Worm (Caenorhabditis elegans) whole organism, L3 larva: Measurements from ENCODE around the gene K07E3.4.

Source experiments
- ceh-82 ChIP-seq: fragments of 150-350 bp; optimal IDR thresholded peaks from 2 replicates; lab custom pipeline; 2014; ENCODE audit warnings: missing biosample characterization, missing genetic modification characterization
- lin-39 ChIP-seq: fragments of 150-350 bp; optimal IDR thresholded peaks from 2 replicates; lab custom pipeline; 2018; ENCODE audit warnings: missing biosample characterization, missing genetic modification reagents, missing genetic modification characterization
- nfya-1 ChIP-seq: sonication (generic microtip); optimal IDR thresholded peaks from 2 replicates; lab custom pipeline; 2017; ENCODE audit warnings: missing genetic modification characterization, mild to moderate bottlenecking, missing compliant biosample characterization, antibody characterized with exemption, moderate library complexity; ENCODE audit not compliant: insufficient read depth
- nhr-28 ChIP-seq: fragments of 150-350 bp; optimal IDR thresholded peaks from 2 replicates; lab custom pipeline; 2014; ENCODE audit warnings: missing biosample characterization, missing genetic modification characterization
- skn-1 ChIP-seq: fragments of 150-350 bp; optimal IDR thresholded peaks from 2 replicates; lab custom pipeline; 2014; ENCODE audit warnings: missing biosample characterization, missing genetic modification characterization
- tbx-2 ChIP-seq: sonication (generic microtip); optimal IDR thresholded peaks from 2 replicates; lab custom pipeline; 2016; ENCODE audit warnings: mild to moderate bottlenecking, missing genetic modification characterization, missing compliant biosample characterization
- unc-62 ChIP-seq: fragments of 150-350 bp; sonication (generic microtip); optimal IDR thresholded peaks from 4 replicates; lab custom pipeline; 2014; ENCODE audit warnings: missing biosample characterization, missing genetic modification reagents, missing genetic modification characterization
- ztf-11 ChIP-seq: fragments of 150-350 bp; optimal IDR thresholded peaks from 2 replicates; lab custom pipeline; 2014; ENCODE audit warnings: missing biosample characterization, missing genetic modification characterization
- ztf-4 ChIP-seq: fragments of 150-350 bp; optimal IDR thresholded peaks from 2 replicates; lab custom pipeline; 2014; ENCODE audit warnings: missing biosample characterization, missing genetic modification characterization

- TF ChIP-seq ztf-4 (tag; lab: Kevin White, UChicago) (no peak), lin-39 (no peak), unc-62 (GFP tag; lab: Kevin White, UChicago) (no peak), tbx-2 (tag; lab: Kevin White, UChicago) (no peak), nhr-28 (tag; lab: Kevin White, UChicago) (no peak), nfya-1 (no peak), skn-1 (tag; lab: Kevin White, UChicago) (no peak), ztf-11 (no peak), ceh-82 (tag; lab: Kevin White, UChicago) (no peak)
Measured at ce11 chrX:8078374-8078773, 5.4 kb downstream of the K07E3.4 start.
